Worm (Caenorhabditis elegans) whole organism, mixed stage, embryonic: ENCODE results near the gene deg-1.
A peak's percentile ranks its signal among the peaks of the same experiment; 100 is the strongest.

Experiments
- ces-1 ChIP-seq: fragments of 150-350 bp; optimal IDR thresholded peaks from 2 replicates; lab custom pipeline; 2014; ENCODE audit warnings: missing biosample characterization, missing genetic modification reagents, missing genetic modification characterization
- mep-1 ChIP-seq: fragments of 150-350 bp; optimal IDR thresholded peaks from 2 replicates; lab custom pipeline; 2017; ENCODE audit warnings: missing biosample characterization, missing genetic modification reagents, missing genetic modification characterization, inconsistent platforms
- nhr-237 ChIP-seq: fragments of 150-350 bp; optimal IDR thresholded peaks from 2 replicates; lab custom pipeline; 2014; ENCODE audit warnings: missing biosample characterization, missing genetic modification characterization
- nhr-28 ChIP-seq: fragments of 150-350 bp; optimal IDR thresholded peaks from 2 replicates; lab custom pipeline; 2014; ENCODE audit warnings: missing biosample characterization, missing genetic modification characterization
- snpc-4 ChIP-seq: fragments of 150-350 bp; optimal IDR thresholded peaks from 2 replicates; lab custom pipeline; 2014; ENCODE audit warnings: missing biosample characterization, missing genetic modification characterization
- ztf-11 ChIP-seq: fragments of 150-350 bp; optimal IDR thresholded peaks from 2 replicates; lab custom pipeline; 2014; ENCODE audit warnings: missing biosample characterization, missing genetic modification characterization

DNA sequence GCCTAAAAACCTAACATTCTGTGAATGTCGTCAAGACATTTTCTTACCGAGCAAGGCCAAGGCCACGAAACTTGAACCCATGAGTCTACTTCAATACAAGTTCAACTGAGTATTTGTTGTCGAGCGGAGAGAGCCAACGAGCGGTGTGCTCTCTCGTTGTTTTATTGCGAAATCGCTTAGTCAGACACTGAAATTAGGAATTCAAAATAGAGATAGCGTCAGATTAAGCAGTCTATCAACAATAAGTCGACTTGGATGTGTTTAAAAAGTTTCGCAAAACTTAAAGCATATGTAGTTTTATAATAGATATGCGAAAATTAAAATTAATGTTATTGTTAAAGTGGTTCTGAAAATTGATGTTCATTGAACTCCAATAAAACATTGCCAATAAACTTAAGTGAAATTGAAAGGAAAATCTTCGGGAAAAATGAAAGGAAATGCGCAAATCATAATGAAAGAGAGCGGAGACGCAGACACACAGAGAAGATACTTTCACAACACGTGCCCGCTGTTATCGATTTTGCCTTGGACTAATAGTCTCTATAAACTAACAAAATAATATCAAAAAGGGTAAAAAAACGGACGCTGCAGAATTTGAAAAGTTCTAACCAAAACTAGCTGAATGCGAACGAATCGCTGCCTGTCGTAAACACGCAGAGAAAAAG, 40.6 kb downstream of the deg-1 start, which contains the start of gene ZK154.6:
- TF ChIP-seq ztf-11, result no peak
- no peak for TF ChIP-seq mep-1 (tag; lab: Kevin White, UChicago)
- TF ChIP-seq snpc-4, result no peak
- peak; percentile 47 for TF ChIP-seq ces-1 (GFP tag; lab: Kevin White, UChicago)
- TF ChIP-seq nhr-28 (tag; lab: Kevin White, UChicago), result no peak
- no peak for TF ChIP-seq nhr-237 (tag; lab: Kevin White, UChicago)
